Worm (Caenorhabditis elegans) whole organism, L4/young adult: ENCODE measurements around the gene fipr-5.

Experiments
- W03F9.2 ChIP-seq: fragments of 150-350 bp; optimal IDR thresholded peaks from 2 replicates; lab custom pipeline; 2014; ENCODE audit warnings: missing biosample characterization, missing genetic modification characterization
- him-1 ChIP-seq: sonication (generic microtip); optimal IDR thresholded peaks from 2 replicates; lab custom pipeline; 2016; ENCODE audit warnings: missing genotype, missing genetic modification reagents, missing genetic modification characterization, missing compliant biosample characterization

DNA sequence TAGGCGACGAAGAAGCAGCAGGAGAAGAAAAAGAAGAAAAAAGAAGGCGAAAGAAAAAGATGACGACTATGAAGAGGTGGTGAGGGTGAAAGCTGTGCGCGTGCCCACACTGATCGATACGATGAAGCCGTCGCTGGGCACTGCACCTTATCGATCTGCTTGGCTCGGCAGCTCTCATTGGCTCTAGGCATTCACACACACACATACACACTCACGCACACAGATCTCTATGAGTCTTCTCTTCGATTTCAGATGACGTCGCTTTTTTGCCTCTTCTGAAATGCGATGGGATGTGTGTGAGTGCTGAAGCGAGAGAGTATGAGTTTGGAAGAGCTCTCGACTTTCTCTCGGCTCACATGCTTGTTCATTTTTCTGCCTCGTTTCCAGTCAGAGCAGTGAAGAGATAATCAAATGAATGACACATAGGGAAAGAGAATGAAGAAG lies 46.6 kb downstream of the fipr-5 start:
- TF ChIP-seq him-1 (tag; lab: Kevin White, UChicago) (peak; percentile 95), W03F9.2 (tag; lab: Kevin White, UChicago) (no peak)
